Fruit fly (Drosophila melanogaster) whole organism: ENCODE measurements around the gene CalpC.

Source experiments
- CG8478 ChIP-seq: fragments of >200 bp; optimal IDR thresholded peaks from 2 replicates; lab custom pipeline; 2018; ENCODE audit warnings: inconsistent platforms
- Dll ChIP-seq: fragments of >200 bp; optimal IDR thresholded peaks from 2 replicates; lab custom pipeline; 2017
- EcR ChIP-seq, 2 experiments: fragments of >200 bp; optimal IDR thresholded peaks; 2 replicates each; lab custom pipeline; 2017; ENCODE audit warnings: missing biosample characterization in 2 of 2, missing genetic modification characterization in 2 of 2, missing genetic modification reagents in 2 of 2
- pan ChIP-seq: fragments of >200 bp; optimal IDR thresholded peaks from 2 replicates; lab custom pipeline; 2017
- psq ChIP-seq: fragments of >200 bp; optimal IDR thresholded peaks from 2 replicates; lab custom pipeline; 2017
- usp ChIP-seq: fragments of >200 bp; optimal IDR thresholded peaks from 2 replicates; lab custom pipeline; 2017; ENCODE audit warnings: missing biosample characterization, missing genetic modification characterization, mixed read lengths

CalpC gene

DNA sequence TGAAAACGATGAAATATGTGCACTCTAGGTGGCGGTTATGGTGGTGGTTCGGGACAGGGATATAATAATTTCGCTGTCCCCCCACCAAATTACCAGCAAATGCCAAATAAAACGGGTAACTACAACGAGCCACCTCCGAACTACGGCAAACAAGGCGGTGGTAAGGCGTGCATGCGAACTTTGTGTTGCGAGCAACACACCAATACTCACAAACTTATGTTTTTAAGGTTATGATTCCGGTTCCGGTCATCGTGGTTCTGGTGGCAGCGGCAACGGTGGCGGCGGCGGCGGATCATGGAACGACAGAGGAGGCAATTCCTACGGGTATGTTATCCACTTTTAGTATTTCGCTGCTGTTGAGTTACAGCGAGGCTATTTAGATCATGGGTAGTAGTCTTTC lies 36.6 kb upstream of the CalpC start:
- TF ChIP-seq psq (lab: Kevin White, UChicago): no peak
- TF ChIP-seq pan: no peak
- TF ChIP-seq Dll (lab: Kevin White, UChicago): no peak
- no peak for TF ChIP-seq CG8478 (lab: Kevin White, UChicago)
- TF ChIP-seq usp (GFP tag; lab: Kevin White, UChicago): no peak
- TF ChIP-seq EcR (GFP tag; optimal IDR thresholded peaks at IDR 0.05; lab: Kevin White, UChicago): no peak

DNA sequence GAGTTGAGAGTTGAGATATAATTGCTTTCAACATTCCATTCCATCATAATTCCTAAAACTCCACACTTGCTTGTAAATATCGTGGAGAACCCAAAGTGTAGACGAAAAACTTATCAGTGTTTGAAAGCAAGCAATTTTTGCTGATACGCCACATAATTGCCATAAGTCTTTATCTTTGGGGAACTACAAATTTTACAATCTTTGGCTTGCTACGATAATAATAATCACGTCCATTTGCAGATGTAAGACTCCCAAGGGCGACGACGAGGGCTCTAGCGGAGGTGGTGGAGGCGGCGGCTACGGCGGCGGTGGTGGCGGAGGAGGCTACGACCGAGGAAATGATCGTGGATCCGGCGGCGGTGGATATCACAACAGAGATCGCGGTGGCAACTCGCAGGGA lies 32.9 kb upstream of the CalpC start:
- TF ChIP-seq pan (no peak), Dll (lab: Kevin White, UChicago) (no peak), CG8478 (lab: Kevin White, UChicago) (no peak), psq (lab: Kevin White, UChicago) (no peak), usp (GFP tag; lab: Kevin White, UChicago) (no peak), EcR (GFP tag; optimal IDR thresholded peaks at IDR 0.05; lab: Kevin White, UChicago) (no peak)

DNA sequence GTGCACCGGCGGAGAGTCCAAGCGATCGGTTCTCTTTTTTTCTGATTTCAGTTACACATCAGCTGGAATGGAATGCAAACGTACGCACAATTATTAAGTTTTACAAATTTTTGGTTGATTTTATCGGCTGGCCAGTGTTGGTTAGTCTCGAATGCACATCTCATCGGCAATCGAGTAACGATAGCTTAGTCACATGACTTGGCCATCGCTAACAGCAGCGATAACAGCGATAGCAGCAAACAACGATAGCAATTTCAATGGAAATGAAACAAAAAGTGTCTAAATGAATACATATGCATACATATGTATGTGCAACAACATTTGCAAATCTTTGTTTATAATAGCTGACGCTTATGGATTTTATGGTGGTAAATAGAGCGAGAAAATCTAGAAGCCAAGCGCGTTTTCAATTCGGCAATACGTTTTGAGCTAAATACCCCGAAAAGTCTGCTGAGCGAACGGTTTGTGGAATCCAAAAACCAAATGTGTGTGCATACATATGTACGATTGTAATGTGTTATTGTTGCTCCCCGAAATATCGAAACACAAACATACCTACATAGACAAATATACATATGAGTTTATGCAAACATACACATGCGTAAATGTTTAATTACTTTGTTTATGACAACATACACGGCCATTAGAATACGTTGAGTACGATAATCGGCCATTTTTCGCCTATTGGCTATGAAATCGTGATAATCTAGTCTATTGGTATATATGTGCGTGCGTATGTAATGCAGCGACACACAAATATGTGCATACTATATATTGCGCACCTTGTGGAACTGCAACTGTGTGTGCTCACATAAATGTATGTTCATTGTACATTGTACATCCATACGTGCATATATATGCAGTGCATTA lies 28.9 kb upstream of the CalpC start, which contains the start of gene CG3632:
CG3632 (plus strand) TSS at position 249 of the 870 bp plus-strand sequence.
- TF ChIP-seq pan (no peak), psq (lab: Kevin White, UChicago) (no peak), EcR (GFP tag; optimal IDR thresholded peaks at IDR 0.05; lab: Kevin White, UChicago) (no peak), CG8478 (lab: Kevin White, UChicago) (no peak), Dll (lab: Kevin White, UChicago) (no peak)

DNA sequence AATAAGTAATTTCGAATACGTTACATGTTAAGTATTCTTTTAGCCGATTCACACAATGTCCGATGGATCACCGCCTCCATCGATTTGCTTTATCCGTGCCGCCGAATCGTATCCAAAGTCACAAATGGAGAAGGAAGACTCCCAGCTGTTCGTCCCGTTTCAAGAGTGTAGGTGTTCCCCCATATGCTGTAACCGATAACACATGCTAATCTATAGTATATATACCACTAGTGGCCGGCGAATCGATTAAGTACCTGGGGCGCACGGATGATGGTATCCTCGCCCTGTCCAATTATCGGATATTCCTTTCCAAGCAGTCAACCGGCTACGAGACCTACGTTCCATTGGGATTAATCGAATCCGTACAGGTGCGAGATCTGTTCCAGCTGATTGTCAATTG lies 27.9 kb upstream of the CalpC start, which contains the start of gene ERp44:
ERp44 (minus strand) TSS at position 101 of the 400 bp plus-strand sequence.
- TF ChIP-seq pan (no peak), CG8478 (lab: Kevin White, UChicago) (no peak), Dll (lab: Kevin White, UChicago) (no peak), EcR (GFP tag; optimal IDR thresholded peaks at IDR 0.05; lab: Kevin White, UChicago) (no peak), usp (GFP tag; lab: Kevin White, UChicago) (no peak), psq (lab: Kevin White, UChicago) (no peak)

DNA sequence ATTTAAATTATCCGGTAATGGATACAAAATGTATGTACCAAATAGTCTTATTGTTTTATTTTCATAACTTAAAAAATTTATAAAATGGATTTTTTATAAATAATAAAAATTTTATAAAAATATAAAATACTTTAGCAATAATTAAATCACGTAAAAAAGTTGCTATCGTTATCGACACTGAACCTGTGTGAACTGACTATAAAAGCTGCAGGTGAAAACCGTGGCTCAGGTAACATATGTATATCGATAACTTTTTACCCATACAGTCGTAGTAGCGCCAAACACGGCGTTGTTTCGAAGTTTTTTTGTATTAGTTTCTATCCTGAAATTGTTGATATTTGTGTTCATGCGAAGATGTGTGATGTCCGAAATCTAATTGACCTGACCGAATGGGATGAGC lies 21.9 kb upstream of the CalpC start, which contains the start of gene CG3679:
CG3679 (plus strand) TSS at position 235 of the 400 bp plus-strand sequence.
- TF ChIP-seq Dll (lab: Kevin White, UChicago): no peak
- no peak for TF ChIP-seq psq (lab: Kevin White, UChicago)
- TF ChIP-seq usp (GFP tag; lab: Kevin White, UChicago): no peak
- no peak for TF ChIP-seq CG8478 (lab: Kevin White, UChicago)
- TF ChIP-seq pan: no peak

DNA sequence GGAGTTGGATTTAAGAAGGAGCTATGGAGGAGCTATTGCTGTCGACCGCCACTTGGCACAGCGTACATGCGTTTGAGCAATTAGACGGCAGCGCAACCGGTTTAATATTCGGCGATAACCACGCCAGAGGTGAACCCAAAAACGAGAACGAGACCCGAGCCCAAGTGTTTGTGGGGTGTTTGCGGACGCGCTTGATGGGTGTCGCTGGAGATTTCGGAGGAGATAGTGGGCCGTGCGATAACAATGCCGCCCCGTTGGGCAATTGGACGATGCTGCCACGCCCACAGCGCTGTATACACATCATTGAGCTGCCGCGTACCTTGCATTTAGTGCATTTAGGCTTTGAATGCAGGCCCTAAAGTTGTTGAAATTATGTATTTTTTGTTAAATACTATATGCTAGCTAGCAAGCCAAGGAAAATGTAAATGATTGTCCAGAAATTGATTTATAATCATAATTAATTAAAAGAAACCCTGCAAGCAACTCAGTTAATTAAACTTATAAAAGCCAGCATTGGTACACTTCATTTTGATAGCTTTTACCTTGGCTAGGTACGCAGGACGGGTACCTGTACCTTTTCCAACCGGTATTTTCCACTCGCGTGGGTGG lies 17.1 kb upstream of the CalpC start, which contains the start of gene Had1:
Had1 (minus strand) TSS at position 358 of the 609 bp plus-strand sequence.
- TF ChIP-seq pan: no peak
- TF ChIP-seq Dll (lab: Kevin White, UChicago): no peak
- no peak for TF ChIP-seq EcR (GFP tag; optimal IDR thresholded peaks at IDR 0.05; lab: Kevin White, UChicago)
- TF ChIP-seq usp (GFP tag; lab: Kevin White, UChicago): no peak

DNA sequence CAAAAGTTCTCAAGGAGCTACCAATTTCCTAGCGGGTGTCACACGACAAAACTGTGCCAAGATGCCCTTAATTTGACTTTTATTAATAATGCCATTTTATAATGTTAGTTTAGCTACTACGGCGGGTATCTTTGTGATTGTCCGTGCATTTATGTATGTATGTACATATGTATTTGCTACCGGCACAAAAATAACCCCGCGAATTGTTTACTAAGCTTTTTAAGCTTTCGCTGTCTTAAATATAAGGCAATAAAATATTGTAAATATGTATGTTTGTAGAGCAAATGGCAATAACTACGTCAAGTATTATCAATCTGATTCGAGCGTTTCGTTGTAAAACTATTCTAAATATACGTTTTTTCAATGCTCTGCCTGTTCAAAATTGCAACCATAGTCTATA lies 16.6 kb upstream of the CalpC start:
- TF ChIP-seq pan (no peak), Dll (lab: Kevin White, UChicago) (no peak), CG8478 (lab: Kevin White, UChicago) (no peak), usp (GFP tag; lab: Kevin White, UChicago) (no peak), psq (lab: Kevin White, UChicago) (no peak), EcR (GFP tag; optimal IDR thresholded peaks at IDR 0.05; lab: Kevin White, UChicago) (no peak)

DNA sequence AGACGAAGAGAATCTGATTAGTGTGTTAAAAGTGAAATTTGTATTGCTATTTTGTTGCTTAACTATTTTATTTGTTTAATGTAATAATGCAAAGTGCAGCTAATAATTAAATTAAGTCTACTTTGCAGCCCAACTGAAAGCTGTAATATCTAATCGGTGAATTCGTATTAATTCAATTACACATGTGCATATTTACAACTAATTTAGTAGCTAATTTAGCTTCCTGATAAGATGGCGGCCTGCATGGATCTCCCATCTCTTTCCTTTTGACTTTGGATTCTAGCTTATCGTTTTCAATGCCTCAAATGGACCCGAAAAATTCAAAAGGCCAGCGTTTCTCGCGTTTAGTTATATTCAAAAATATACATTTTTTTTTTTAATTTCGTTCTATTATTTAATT lies 15.8 kb upstream of the CalpC start:
- TF ChIP-seq psq (lab: Kevin White, UChicago) (no peak), CG8478 (lab: Kevin White, UChicago) (no peak), EcR (GFP tag; optimal IDR thresholded peaks at IDR 0.05; lab: Kevin White, UChicago) (no peak), pan (no peak), Dll (lab: Kevin White, UChicago) (no peak)

DNA sequence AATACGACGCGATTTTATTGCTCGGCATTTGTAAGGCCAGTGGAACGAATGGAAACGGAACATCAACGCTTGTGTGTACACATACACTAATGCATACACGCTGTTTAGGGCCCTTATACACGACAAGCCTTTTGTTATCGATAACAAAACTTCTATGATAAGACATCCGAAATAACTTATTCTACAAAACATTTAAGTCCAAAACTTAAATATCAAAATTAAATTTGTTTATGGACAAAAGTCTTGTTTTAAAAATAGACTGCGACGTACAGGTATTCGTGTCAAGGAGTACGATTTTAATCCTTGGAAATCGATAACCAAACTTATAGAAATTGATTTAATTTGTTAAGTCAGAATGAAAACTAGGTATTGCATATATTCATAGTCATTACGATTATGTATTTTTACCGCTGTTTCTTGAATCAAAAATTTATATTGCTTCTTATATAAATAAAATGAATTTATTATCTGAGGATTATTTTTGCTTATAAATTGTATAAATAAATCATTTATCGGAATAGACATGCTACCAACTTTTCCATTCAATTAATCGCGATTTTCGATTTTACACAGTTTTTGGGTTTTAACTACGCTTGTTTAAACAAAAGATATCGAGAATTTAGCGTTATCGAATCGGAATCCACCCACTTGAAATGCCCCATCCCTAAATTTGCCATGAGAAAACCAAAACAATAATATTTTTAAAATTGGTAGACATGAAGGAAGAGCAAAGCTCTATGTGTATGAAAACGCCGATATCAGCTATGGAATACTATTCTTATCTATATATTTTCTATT lies 12.3 kb upstream of the CalpC start, which contains the start of the genes CG9915 and SWIP:
CG9915 (minus strand) TSS at position 61 of the 798 bp plus-strand sequence.
SWIP (plus strand) TSS at position 632 of the 798 bp plus-strand sequence.
- TF ChIP-seq CG8478 (lab: Kevin White, UChicago) (no peak), pan (no peak), usp (GFP tag; lab: Kevin White, UChicago) (no peak), psq (lab: Kevin White, UChicago) (no peak), EcR (GFP tag; optimal IDR thresholded peaks at IDR 0.05; lab: Kevin White, UChicago) (no peak), Dll (lab: Kevin White, UChicago) (no peak)

DNA sequence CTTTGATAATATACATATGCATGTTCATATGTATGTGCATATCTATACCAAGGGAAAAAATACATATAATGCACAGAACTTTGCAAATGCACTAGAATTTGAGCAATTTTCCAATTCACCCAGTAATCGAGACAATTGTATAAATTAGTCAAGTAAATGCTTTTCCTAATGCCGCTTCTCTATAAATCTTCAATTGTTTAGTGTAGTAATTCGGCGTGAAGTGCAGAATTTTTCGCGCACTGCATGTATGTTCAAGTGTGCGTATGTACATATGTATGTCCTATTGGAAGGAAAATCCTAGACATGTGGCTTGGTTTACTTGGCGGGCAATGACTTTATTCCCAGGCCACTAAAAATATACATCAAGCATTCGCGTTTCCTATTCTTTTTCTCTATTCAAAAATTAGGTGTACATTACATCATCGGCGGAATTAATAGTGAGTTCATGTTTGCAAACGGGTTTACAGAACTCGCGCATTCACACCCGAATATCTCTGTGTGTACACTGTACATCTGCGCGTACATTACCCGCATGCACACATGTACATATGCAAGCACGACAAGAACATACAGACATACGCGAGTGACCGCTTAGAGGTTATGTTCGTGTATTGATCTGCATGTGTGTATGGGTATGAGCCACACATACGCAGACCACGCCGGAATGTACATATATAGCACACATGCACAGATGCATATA lies 6.6 kb upstream of the CalpC start:
- no peak for TF ChIP-seq EcR (GFP tag; optimal IDR thresholded peaks at IDR 0.05; lab: Kevin White, UChicago)
- no peak for TF ChIP-seq Dll (lab: Kevin White, UChicago)
- no peak for TF ChIP-seq usp (GFP tag; lab: Kevin White, UChicago)
- no peak for TF ChIP-seq pan
- no peak for TF ChIP-seq psq (lab: Kevin White, UChicago)
- TF ChIP-seq CG8478 (lab: Kevin White, UChicago): no peak
